Fruit fly (Drosophila melanogaster): ENCODE measurements around the gene CG11983.

CG11983 gene

dm6 chr3R:8984602-8985074 lies 23.5 kb upstream of the CG11983 start, which contains the start of gene CG11970 (continued):
- peak; percentile 34 for TF ChIP-seq CG12155 (GFP tag; optimal IDR thresholded peaks at IDR 0.05)
- no peak for TF ChIP-seq repo (GFP tag; optimal IDR thresholded peaks at IDR 0.05)
- 0 out of 3 replicates have a peak, but pooled peaks have one; percentile 20 for TF ChIP-seq vnd (GFP tag; IDR thresholded peaks at IDR 0.05; ENCODE audit: partially characterized antibody)
- no peak for TF ChIP-seq esg (GFP tag; conservative IDR thresholded peaks at IDR 0.05)
- 0 out of 2 replicates have a peak, but pooled peaks have one; percentile 3 for TF ChIP-seq H2.0 (GFP tag; IDR thresholded peaks at IDR 0.05)
- peak; percentile 79 for TF ChIP-seq Sin3A (optimal IDR thresholded peaks at IDR 0.05)
- TF ChIP-seq grau (tag; optimal IDR thresholded peaks at IDR 0.05): peak; percentile 46
- no peak for TF ChIP-seq CG5180 (GFP tag; optimal IDR thresholded peaks at IDR 0.05)
- TF ChIP-seq cato (GFP tag; optimal IDR thresholded peaks at IDR 0.05; ENCODE audit: borderline replicate concordance): no peak
- no peak for TF ChIP-seq CG16779 (GFP tag; IDR thresholded peaks at IDR 0.05)
- no peak for TF ChIP-seq CG12071 (GFP tag; optimal IDR thresholded peaks at IDR 0.05)
- TF ChIP-seq sima (GFP tag; optimal IDR thresholded peaks at IDR 0.05): no peak
- TF ChIP-seq CG10462 (GFP tag; optimal IDR thresholded peaks at IDR 0.05): no peak
- no peak for TF ChIP-seq usp (GFP tag; optimal IDR thresholded peaks at IDR 0.05)
- no peak for TF ChIP-seq CG8290 (GFP tag; optimal IDR thresholded peaks at IDR 0.05)
- TF ChIP-seq CG8290 (tag; optimal IDR thresholded peaks at IDR 0.05): no peak
- no peak for TF ChIP-seq CG17802 (tag; optimal IDR thresholded peaks at IDR 0.05)
- TF ChIP-seq dimm (GFP tag; IDR thresholded peaks at IDR 0.05): no peak
- TF ChIP-seq fd102C (GFP tag; optimal IDR thresholded peaks at IDR 0.05): no peak
- no peak for TF ChIP-seq CG12104 (GFP tag; optimal IDR thresholded peaks at IDR 0.05)
- no peak for TF ChIP-seq slp2 (GFP tag; optimal IDR thresholded peaks at IDR 0.05)
- TF ChIP-seq schlank (tag; optimal IDR thresholded peaks at IDR 0.05): no peak
- TF ChIP-seq bsh (GFP tag; optimal IDR thresholded peaks at IDR 0.05): no peak
- TF ChIP-seq Hey (tag; optimal IDR thresholded peaks at IDR 0.05): no peak
- TF ChIP-seq ap (GFP tag; IDR thresholded peaks at IDR 0.05): no peak
- no peak for TF ChIP-seq bowl (GFP tag; IDR thresholded peaks at IDR 0.05)
- no peak for TF ChIP-seq CG8765 (GFP tag; IDR thresholded peaks at IDR 0.05)
- TF ChIP-seq Meics (GFP tag; optimal IDR thresholded peaks at IDR 0.05): no peak
- no peak for TF ChIP-seq mld (GFP tag; IDR thresholded peaks at IDR 0.05; ENCODE audit: partially characterized antibody)
- no peak for TF ChIP-seq CG42726 (GFP tag; IDR thresholded peaks at IDR 0.05; ENCODE audit: partially characterized antibody)
- TF ChIP-seq prd (optimal IDR thresholded peaks at IDR 0.05): no peak
- peak; percentile 57; the same call in 2 of the 3 replicates for TF ChIP-seq prd (GFP tag; IDR thresholded peaks at IDR 0.05)
- TF ChIP-seq CG12299 (tag; optimal IDR thresholded peaks at IDR 0.05): no peak
- TF ChIP-seq caup (GFP tag; optimal IDR thresholded peaks at IDR 0.05; ENCODE audit: severe bottlenecking): no peak
- no peak for TF ChIP-seq CG1233 (GFP tag; optimal IDR thresholded peaks at IDR 0.05)
- TF ChIP-seq CG6765 (GFP tag; optimal IDR thresholded peaks at IDR 0.05): no peak
- no peak for TF ChIP-seq z (GFP tag; IDR thresholded peaks at IDR 0.05)
- no peak for TF ChIP-seq fru (optimal IDR thresholded peaks at IDR 0.05)
- TF ChIP-seq CG6272 (GFP tag; IDR thresholded peaks at IDR 0.05): peak; percentile 69
- TF ChIP-seq sens (GFP tag): peak; percentile 84
- no peak for TF ChIP-seq sim (GFP tag; IDR thresholded peaks at IDR 0.05)
- TF ChIP-seq pum (GFP tag; optimal IDR thresholded peaks at IDR 0.05): peak; percentile 21
- no peak for TF ChIP-seq wek (GFP tag; optimal IDR thresholded peaks at IDR 0.05)
- no peak for TF ChIP-seq CG14667 (GFP tag; IDR thresholded peaks at IDR 0.05)
- no peak for TF ChIP-seq cas (GFP tag; IDR thresholded peaks at IDR 0.05)
- no peak for TF ChIP-seq CG10147 (GFP tag; optimal IDR thresholded peaks at IDR 0.05)
- peak; percentile 20 for TF ChIP-seq CG4424 (GFP tag; optimal IDR thresholded peaks at IDR 0.05)
- TF ChIP-seq CG17612 (GFP tag; IDR thresholded peaks at IDR 0.05): no peak
- TF ChIP-seq CG17568 (GFP tag; optimal IDR thresholded peaks at IDR 0.05): no peak
- peak; percentile 22 for TF ChIP-seq Fer2 (tag; optimal IDR thresholded peaks at IDR 0.05)
- no peak for TF ChIP-seq rib (GFP tag; IDR thresholded peaks at IDR 0.05)
- TF ChIP-seq CG15696 (tag; optimal IDR thresholded peaks at IDR 0.05): peak; percentile 19
- TF ChIP-seq Dref (GFP tag; IDR thresholded peaks at IDR 0.05): peak; percentile 57

Data from whole organism, embryonic.